Fruit fly (Drosophila melanogaster) whole organism, embryonic: ENCODE data around the gene COX6B.

Experiments used
- ATbp ChIP-seq: fragments of 200-800 bp; sonication (Bioruptor generic); optimal IDR thresholded peaks from 2 replicates; lab custom pipeline; 2017; ENCODE audit warnings: missing biosample characterization, mild to moderate bottlenecking, missing genetic modification characterization, missing genetic modification reagents
- Asciz ChIP-seq: fragments of 200-800 bp; sonication (Bioruptor generic); optimal IDR thresholded peaks from 2 replicates; lab custom pipeline; 2017; ENCODE audit warnings: missing biosample characterization, mild to moderate bottlenecking, missing genetic modification characterization, missing genetic modification reagents
- Blimp-1 ChIP-seq: fragments of 200-800 bp; sonication (Bioruptor generic); optimal IDR thresholded peaks from 3 replicates; lab custom pipeline; 2018; ENCODE audit warnings: missing biosample characterization, missing genetic modification characterization, mild to moderate bottlenecking, moderate library complexity, missing genetic modification reagents
- BtbVII ChIP-seq: fragments of 200-800 bp; sonication (Bioruptor generic); optimal IDR thresholded peaks from 3 replicates; lab custom pipeline; 2017; ENCODE audit warnings: missing biosample characterization, mild to moderate bottlenecking, missing genetic modification characterization
- CG1024 ChIP-seq: fragments of 200-800 bp; sonication (Bioruptor generic); IDR thresholded peaks from 2 replicates; pipeline ENCODE4 v1.3.6; 2022; ENCODE audit warnings: missing biosample characterization, missing genetic modification characterization
- CG10431 ChIP-seq: fragments of 200-800 bp; sonication (Bioruptor generic); optimal IDR thresholded peaks from 3 replicates; lab custom pipeline; 2018; ENCODE audit warnings: missing biosample characterization, mild to moderate bottlenecking, missing genetic modification characterization
- CG11398 ChIP-seq: fragments of 200-800 bp; sonication (Bioruptor generic); optimal IDR thresholded peaks from 2 replicates; lab custom pipeline; 2016; ENCODE audit warnings: missing biosample characterization, missing genetic modification characterization
- CG11504 ChIP-seq: fragments of 200-800 bp; sonication (Bioruptor generic); optimal IDR thresholded peaks from 3 replicates; lab custom pipeline; 2019; ENCODE audit warnings: missing biosample characterization, mild to moderate bottlenecking, missing genetic modification characterization, moderate library complexity
- CG12071 ChIP-seq: fragments of 200-800 bp; sonication (Bioruptor generic); optimal IDR thresholded peaks from 3 replicates; lab custom pipeline; 2018; ENCODE audit warnings: missing biosample characterization, mild to moderate bottlenecking, missing genetic modification characterization
- CG12104 ChIP-seq: fragments of 200-800 bp; sonication (Bioruptor generic); optimal IDR thresholded peaks from 3 replicates; lab custom pipeline; 2016; ENCODE audit warnings: missing biosample characterization, missing genetic modification characterization
- CG13624 ChIP-seq: fragments of 200-800 bp; sonication (Bioruptor generic); optimal IDR thresholded peaks from 2 replicates; lab custom pipeline; 2016; ENCODE audit warnings: missing biosample characterization, missing genetic modification characterization
- CG17361 ChIP-seq: fragments of 200-800 bp; sonication (Bioruptor generic); IDR thresholded peaks from 3 replicates; pipeline ENCODE4 v1.3.6; 2022; ENCODE audit warnings: missing biosample characterization, missing genetic modification characterization
- CG17829 ChIP-seq: fragments of 200-800 bp; optimal IDR thresholded peaks from 2 replicates; lab custom pipeline; 2019; ENCODE audit warnings: missing biosample characterization, mild to moderate bottlenecking, missing genetic modification characterization, moderate library complexity
- CG3065 ChIP-seq: fragments of 200-800 bp; sonication (Bioruptor generic); optimal IDR thresholded peaks from 2 replicates; lab custom pipeline; 2016; ENCODE audit warnings: missing biosample characterization, missing genetic modification characterization
- CG31441 ChIP-seq: fragments of 200-800 bp; sonication (Bioruptor generic); IDR thresholded peaks from 2 replicates; pipeline ENCODE4 v1.3.6; 2022; ENCODE audit warnings: missing biosample characterization, missing genetic modification characterization
- CG3838 ChIP-seq: fragments of 200-800 bp; sonication (Bioruptor generic); optimal IDR thresholded peaks from 3 replicates; lab custom pipeline; 2016; ENCODE audit warnings: missing biosample characterization, missing genetic modification characterization
- CG3847 ChIP-seq: fragments of 200-800 bp; sonication (Bioruptor generic); IDR thresholded peaks from 2 replicates; pipeline ENCODE4 v1.3.6; 2022; ENCODE audit warnings: missing biosample characterization, missing genetic modification characterization
- CG4424 ChIP-seq: fragments of 200-800 bp; sonication (Bioruptor generic); optimal IDR thresholded peaks from 3 replicates; lab custom pipeline; 2016; ENCODE audit warnings: missing biosample characterization, missing genetic modification characterization
- CG4707 ChIP-seq: fragments of 200-800 bp; sonication (Bioruptor generic); optimal IDR thresholded peaks from 2 replicates; lab custom pipeline; 2018; ENCODE audit warnings: missing biosample characterization, mild to moderate bottlenecking, missing genetic modification characterization, moderate library complexity
- CG4820 ChIP-seq: fragments of 200-800 bp; sonication (Bioruptor generic); optimal IDR thresholded peaks from 3 replicates; lab custom pipeline; 2016; ENCODE audit warnings: missing biosample characterization, missing genetic modification characterization
- CG6689 ChIP-seq: fragments of 200-800 bp; sonication (Bioruptor generic); IDR thresholded peaks from 2 replicates; pipeline ENCODE4 v1.3.6; 2022; ENCODE audit warnings: missing biosample characterization, missing genetic modification characterization
- CG6765 ChIP-seq: fragments of 200-800 bp; sonication (Bioruptor generic); optimal IDR thresholded peaks from 3 replicates; lab custom pipeline; 2017; ENCODE audit warnings: missing biosample characterization, mild to moderate bottlenecking, missing genetic modification characterization
- CG6791 ChIP-seq: fragments of 200-800 bp; sonication (Bioruptor generic); IDR thresholded peaks from 3 replicates; pipeline ENCODE4 v1.3.6; 2022; ENCODE audit warnings: missing biosample characterization, missing genetic modification characterization; ENCODE audit not compliant: partially characterized antibody
- CG8924 ChIP-seq: fragments of 200-800 bp; optimal IDR thresholded peaks from 3 replicates; lab custom pipeline; 2019; ENCODE audit warnings: missing biosample characterization, mild to moderate bottlenecking, missing genetic modification characterization, moderate library complexity
- Camta ChIP-seq: fragments of 200-800 bp; sonication (Bioruptor generic); optimal IDR thresholded peaks from 2 replicates; lab custom pipeline; 2016; ENCODE audit warnings: missing biosample characterization, missing genetic modification characterization
- D ChIP-seq, 2 experiments: fragments of 200-800 bp in 1 of 2; fragments of >200 bp in 1 of 2; sonication (Bioruptor generic) in 1 of 2; optimal IDR thresholded peaks; 2 replicates in 1 of 2; 3 replicates in 1 of 2; lab custom pipeline; 2017; ENCODE audit warnings: mild to moderate bottlenecking in 1 of 2, missing biosample characterization in 1 of 2, missing genetic modification characterization in 1 of 2, missing genetic modification reagents in 1 of 2
- HLH4C ChIP-seq: fragments of 200-800 bp; sonication (Bioruptor generic); IDR thresholded peaks from 3 replicates; pipeline ENCODE4 v1.3.6; 2022; ENCODE audit warnings: missing biosample characterization, missing genetic modification characterization; ENCODE audit not compliant: partially characterized antibody
- Hr78 ChIP-seq, 2 experiments: fragments of 200-800 bp in 1 of 2; fragments of >200 bp in 1 of 2; sonication (Bioruptor generic) in 1 of 2; optimal IDR thresholded peaks; 2 replicates each; lab custom pipeline; 2017 to 2019; ENCODE audit warnings: missing biosample characterization in 2 of 2, missing genetic modification characterization in 2 of 2, mild to moderate bottlenecking in 1 of 2, moderate library complexity in 1 of 2
- Mad ChIP-seq: fragments of 200-800 bp; sonication (Bioruptor generic); optimal IDR thresholded peaks from 2 replicates; lab custom pipeline; 2016; ENCODE audit warnings: missing biosample characterization, missing genetic modification characterization
- Neu2 ChIP-seq: fragments of 200-800 bp; sonication (Bioruptor generic); optimal IDR thresholded peaks from 3 replicates; lab custom pipeline; 2016; ENCODE audit warnings: missing biosample characterization, missing genetic modification characterization, borderline replicate concordance
- Pdp1 ChIP-seq, 2 experiments: fragments of 200-800 bp; sonication (Bioruptor generic); optimal IDR thresholded peaks; 3 replicates each; lab custom pipeline; 2016; ENCODE audit warnings: missing biosample characterization in 2 of 2, missing genetic modification characterization in 2 of 2, mild to moderate bottlenecking in 1 of 2, moderate library complexity in 1 of 2
- Sox102F ChIP-seq: fragments of 200-800 bp; sonication (Bioruptor generic); optimal IDR thresholded peaks from 2 replicates; lab custom pipeline; 2018; ENCODE audit warnings: missing biosample characterization, mild to moderate bottlenecking, missing genetic modification characterization, moderate library complexity
- abd-A ChIP-seq: fragments of 200-800 bp; sonication (Bioruptor generic); optimal IDR thresholded peaks from 3 replicates; lab custom pipeline; 2019; ENCODE audit warnings: missing biosample characterization, mild to moderate bottlenecking, missing genetic modification characterization, moderate library complexity
- bcd ChIP-seq: fragments of 200-800 bp; sonication (Bioruptor generic); optimal IDR thresholded peaks from 2 replicates; lab custom pipeline; 2017; ENCODE audit warnings: missing biosample characterization, mild to moderate bottlenecking, missing genetic modification characterization
- da ChIP-seq: fragments of 200-800 bp; sonication (Bioruptor generic); optimal IDR thresholded peaks from 2 replicates; lab custom pipeline; 2016; ENCODE audit warnings: missing biosample characterization, missing genetic modification characterization
- dati ChIP-seq: fragments of 200-800 bp; sonication (Bioruptor generic); IDR thresholded peaks from 2 replicates; pipeline ENCODE4 v1.3.6; 2022; ENCODE audit warnings: missing biosample characterization, missing genetic modification characterization
- fd102C ChIP-seq: fragments of 200-800 bp; sonication (Bioruptor generic); optimal IDR thresholded peaks from 2 replicates; lab custom pipeline; 2018; ENCODE audit warnings: missing biosample characterization, mild to moderate bottlenecking, missing genetic modification characterization, moderate library complexity
- fu2 ChIP-seq: fragments of 200-800 bp; sonication (Bioruptor generic); optimal IDR thresholded peaks from 2 replicates; lab custom pipeline; 2016; ENCODE audit warnings: missing biosample characterization, missing genetic modification characterization
- gem ChIP-seq: fragments of 200-800 bp; sonication (Bioruptor generic); optimal IDR thresholded peaks from 2 replicates; lab custom pipeline; 2019; ENCODE audit warnings: missing biosample characterization, mild to moderate bottlenecking, missing genetic modification characterization, moderate library complexity
- h ChIP-seq: fragments of >200 bp; optimal IDR thresholded peaks from 2 replicates; lab custom pipeline; 2017
- jumu ChIP-seq: fragments of 200-800 bp; sonication (Bioruptor generic); optimal IDR thresholded peaks from 3 replicates; lab custom pipeline; 2016; ENCODE audit warnings: missing biosample characterization, missing genetic modification characterization
- mirr ChIP-seq: fragments of 200-800 bp; sonication (Bioruptor generic); optimal IDR thresholded peaks from 3 replicates; lab custom pipeline; 2018; ENCODE audit warnings: missing biosample characterization, mild to moderate bottlenecking, missing genetic modification characterization
- pros ChIP-seq: fragments of 200-800 bp; sonication (Bioruptor generic); optimal IDR thresholded peaks from 3 replicates; lab custom pipeline; 2019; ENCODE audit warnings: missing biosample characterization, mild to moderate bottlenecking, missing genetic modification characterization, moderate library complexity
- repo ChIP-seq: fragments of 200-800 bp; sonication (Bioruptor generic); optimal IDR thresholded peaks from 2 replicates; lab custom pipeline; 2016; ENCODE audit warnings: missing biosample characterization, missing genetic modification characterization
- row ChIP-seq: fragments of 200-800 bp; sonication (Bioruptor generic); IDR thresholded peaks from 3 replicates; pipeline ENCODE4 v1.3.6; 2022; ENCODE audit warnings: missing biosample characterization, missing genetic modification characterization
- sens ChIP-seq: fragments of 200-800 bp; sonication (Bioruptor generic); peaks from one replicate; lab custom pipeline; 2016; ENCODE audit warnings: missing biosample characterization, missing genetic modification characterization
- sisA ChIP-seq: fragments of 200-800 bp; sonication (Bioruptor generic); IDR thresholded peaks from 2 replicates; pipeline ENCODE4 v1.3.6; 2022; ENCODE audit warnings: missing biosample characterization, missing genetic modification characterization
- slbo ChIP-seq: fragments of 200-800 bp; sonication (Bioruptor generic); IDR thresholded peaks from 2 replicates; pipeline ENCODE4 v1.3.6; 2022; ENCODE audit warnings: missing biosample characterization, missing genetic modification characterization
- slp2 ChIP-seq: fragments of 200-800 bp; sonication (Bioruptor generic); optimal IDR thresholded peaks from 2 replicates; lab custom pipeline; 2016; ENCODE audit warnings: missing biosample characterization, missing genetic modification characterization
- vfl ChIP-seq: fragments of 200-800 bp; sonication (Bioruptor generic); optimal IDR thresholded peaks from 2 replicates; lab custom pipeline; 2016; ENCODE audit warnings: missing biosample characterization, missing genetic modification characterization
- zfh1 ChIP-seq: fragments of 200-800 bp; sonication (Bioruptor generic); IDR thresholded peaks from 3 replicates; pipeline ENCODE4 v1.3.6; 2022; ENCODE audit warnings: missing biosample characterization, missing genetic modification characterization

The COX6B gene

DNA sequence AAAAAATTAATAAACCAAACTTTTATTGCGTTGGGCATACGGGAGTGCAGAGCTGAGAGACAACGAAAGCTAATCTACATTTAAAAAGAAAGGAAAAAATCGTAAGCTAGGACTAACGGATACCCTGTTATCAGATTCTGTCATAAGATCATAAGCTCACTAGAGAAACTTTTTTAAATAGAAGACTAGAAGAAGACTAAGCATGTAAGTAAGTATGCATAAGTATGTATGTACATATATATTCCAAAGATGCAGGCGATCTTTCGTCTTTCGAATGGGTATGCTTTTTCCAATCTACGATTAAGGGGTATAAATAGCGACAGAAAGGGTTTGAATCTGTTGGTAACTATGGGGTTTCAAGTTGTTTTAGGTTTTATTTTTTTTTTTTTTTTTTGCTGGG, 40.7 kb upstream of the COX6B start (continued):
- TF ChIP-seq abd-A (tag; lab: Kevin White, UChicago) (no peak), D (optimal IDR thresholded peaks at IDR 0.05; lab: Kevin White, UChicago) (no peak), D (GFP tag; optimal IDR thresholded peaks at IDR 0.05; lab: Kevin White, UChicago) (peak; percentile 28), CG4820 (peak; percentile 1), bcd (GFP tag; lab: Kevin White, UChicago) (no peak), sens (peak; percentile 93), Sox102F (peak; percentile 55), CG3838 (GFP tag; lab: Kevin White, UChicago) (no peak), CG6689 (peak; percentile 32; the same call in 1 of the 2 replicates), Mad (GFP tag; lab: Kevin White, UChicago) (no peak), CG6765 (GFP tag; lab: Kevin White, UChicago) (no peak), CG8924 (no peak), CG17829 (no peak), row (GFP tag; lab: Robert Waterston, UW) (peak; percentile 56; the same call in 2 of the 3 replicates), CG11504 (tag; lab: Kevin White, UChicago) (peak; percentile 56), CG4424 (GFP tag; lab: Kevin White, UChicago) (peak; percentile 10), vfl (no peak), h (lab: Kevin White, UChicago) (no peak), Asciz (GFP tag; lab: Kevin White, UChicago) (no peak), mirr (GFP tag; lab: Kevin White, UChicago) (no peak), CG17361 (GFP tag; lab: Robert Waterston, UW) (0 out of 3 replicates have a peak, but pooled peaks have one; percentile 31), Blimp-1 (GFP tag; lab: Kevin White, UChicago) (peak; percentile 34), CG3847 (GFP tag; lab: Robert Waterston, UW) (no peak), fd102C (GFP tag; lab: Kevin White, UChicago) (no peak), CG12104 (GFP tag; lab: Kevin White, UChicago) (no peak), CG3065 (GFP tag; lab: Kevin White, UChicago) (no peak), CG4707 (no peak), slp2 (GFP tag; lab: Kevin White, UChicago) (no peak), pros (GFP tag; lab: Kevin White, UChicago) (no peak), CG31441 (GFP tag; lab: Robert Waterston, UW) (peak; percentile 48), slbo (GFP tag; lab: Robert Waterston, UW) (no peak), sisA (GFP tag; lab: Robert Waterston, UW) (peak; percentile 19; the same call in 1 of the 2 replicates), Hr78 (GFP tag; optimal IDR thresholded peaks at IDR 0.05; lab: Kevin White, UChicago) (no peak), repo (GFP tag; lab: Kevin White, UChicago) (no peak), gem (tag; lab: Kevin White, UChicago) (peak; percentile 63), CG1024 (peak; percentile 39; the same call in 1 of the 2 replicates), HLH4C (no peak), Neu2 (GFP tag; lab: Kevin White, UChicago) (no peak), jumu (GFP tag; lab: Kevin White, UChicago) (peak; percentile 7), da (GFP tag; lab: Kevin White, UChicago) (no peak), Camta (GFP tag; lab: Kevin White, UChicago) (no peak), CG10431 (GFP tag; lab: Kevin White, UChicago) (no peak), CG12071 (no peak), CG11398 (no peak), ATbp (peak; percentile 28), BtbVII (GFP tag; lab: Kevin White, UChicago) (no peak), dati (GFP tag; lab: Robert Waterston, UW) (no peak), CG6791 (GFP tag; lab: Robert Waterston, UW) (no peak), Pdp1 (GFP tag; optimal IDR thresholded peaks at IDR 0.05; lab: Kevin White, UChicago) (peak; percentile 1 to 13), CG13624 (GFP tag; lab: Kevin White, UChicago) (no peak), zfh1 (GFP tag; lab: Robert Waterston, UW) (peak; percentile 38; the same call in 2 of the 3 replicates), fu2 (no peak)
